Fruit fly (Drosophila melanogaster) whole organism: ENCODE data around the gene Alg1.

ENCODE experiments used
- CG8478 ChIP-seq: fragments of >200 bp; optimal IDR thresholded peaks from 2 replicates; lab custom pipeline; 2018; ENCODE audit warnings: inconsistent platforms
- Dll ChIP-seq: fragments of >200 bp; optimal IDR thresholded peaks from 2 replicates; lab custom pipeline; 2017
- EcR ChIP-seq, 2 experiments: fragments of >200 bp; optimal IDR thresholded peaks; 2 replicates each; lab custom pipeline; 2017; ENCODE audit warnings: missing biosample characterization in 2 of 2, missing genetic modification characterization in 2 of 2, missing genetic modification reagents in 2 of 2
- pan ChIP-seq: fragments of >200 bp; optimal IDR thresholded peaks from 2 replicates; lab custom pipeline; 2017
- psq ChIP-seq: fragments of >200 bp; optimal IDR thresholded peaks from 2 replicates; lab custom pipeline; 2017
- usp ChIP-seq: fragments of >200 bp; optimal IDR thresholded peaks from 2 replicates; lab custom pipeline; 2017; ENCODE audit warnings: missing biosample characterization, missing genetic modification characterization, mixed read lengths

The Alg1 gene

DNA sequence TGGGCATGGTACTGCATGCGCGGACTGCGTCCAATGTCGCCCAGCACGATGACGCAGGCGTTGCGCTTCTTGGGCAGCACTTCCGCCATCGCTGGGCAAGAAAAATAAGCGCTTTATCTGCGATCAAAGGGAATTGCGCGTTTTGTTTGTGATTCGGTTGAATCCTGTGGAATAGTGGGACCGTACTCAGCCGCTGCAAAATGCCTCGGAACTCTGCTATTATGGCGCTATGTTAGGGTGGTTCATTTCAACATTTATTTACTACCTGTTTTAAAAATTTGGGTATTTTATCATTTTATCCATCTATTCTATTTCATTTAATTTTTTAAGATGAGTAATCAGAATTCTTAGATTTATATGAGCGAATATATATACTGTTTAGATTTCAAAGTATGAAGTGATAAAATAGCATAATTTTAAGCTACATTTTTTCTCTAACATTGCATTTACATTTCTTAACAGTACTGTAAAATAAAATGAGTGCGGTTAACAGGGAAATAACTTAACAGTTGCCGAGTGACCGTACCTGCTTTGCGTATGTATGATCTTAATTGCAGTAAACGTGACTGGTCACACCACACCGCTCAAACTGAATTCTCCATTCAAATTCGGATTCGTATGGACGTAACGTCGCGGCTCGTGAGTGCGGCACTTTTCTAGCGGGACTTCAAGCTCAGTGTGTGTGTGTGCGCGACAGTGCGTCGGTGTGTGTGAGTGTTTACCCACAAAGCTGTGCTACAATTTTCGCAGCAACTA lies at the start of gene Alg1, which contains the start of gene tinc:
Alg1 (minus strand) TSS at position 184 of the 756 bp plus-strand sequence.
tinc (plus strand) TSS at position 591 of the 756 bp plus-strand sequence.
- TF ChIP-seq CG8478 (lab: Kevin White, UChicago) = no peak
- no peak for TF ChIP-seq Dll
- no peak for TF ChIP-seq EcR (GFP tag; optimal IDR thresholded peaks at IDR 0.05; lab: Kevin White, UChicago)
- no peak for TF ChIP-seq usp
- no peak for TF ChIP-seq pan (lab: Kevin White, UChicago)
- TF ChIP-seq psq (lab: Kevin White, UChicago) = no peak

- no peak for TF ChIP-seq EcR (GFP tag; optimal IDR thresholded peaks at IDR 0.05; lab: Kevin White, UChicago)
- no peak for TF ChIP-seq psq (lab: Kevin White, UChicago)
- no peak for TF ChIP-seq Dll
- TF ChIP-seq usp = no peak
- TF ChIP-seq pan (lab: Kevin White, UChicago) = no peak
- no peak for TF ChIP-seq CG8478 (lab: Kevin White, UChicago)
Observed at dm6 chr3R:17849178-17849577, 38.2 kb upstream of the Alg1 start.

- no peak for TF ChIP-seq psq (lab: Kevin White, UChicago)
- no peak for TF ChIP-seq EcR (GFP tag; optimal IDR thresholded peaks at IDR 0.05; lab: Kevin White, UChicago)
- TF ChIP-seq CG8478 (lab: Kevin White, UChicago) = no peak
- TF ChIP-seq pan (lab: Kevin White, UChicago) = no peak
- no peak for TF ChIP-seq usp
- TF ChIP-seq Dll = no peak
Observed at dm6 chr3R:17846966-17847365, 36.0 kb upstream of the Alg1 start.

DNA sequence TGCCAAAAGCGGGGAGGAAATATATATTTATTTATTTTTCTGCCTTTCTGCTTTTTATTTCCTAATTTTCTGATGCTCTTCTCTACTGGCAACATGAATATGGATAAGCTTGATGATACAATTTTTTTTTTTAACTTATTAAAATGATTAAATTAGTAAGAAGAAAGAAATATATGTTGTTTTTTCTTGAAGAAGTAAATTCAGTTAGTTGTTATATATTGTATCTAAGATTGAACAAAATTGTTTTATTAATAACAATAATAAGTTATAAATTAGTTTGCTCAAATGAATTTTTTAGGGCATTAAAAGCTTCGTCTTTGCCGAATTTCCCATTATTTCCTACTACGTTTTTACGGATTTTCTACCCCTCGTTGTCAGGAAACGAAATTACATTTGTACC lies 19.6 kb upstream of the Alg1 start:
- TF ChIP-seq psq (lab: Kevin White, UChicago) = no peak
- no peak for TF ChIP-seq usp
- TF ChIP-seq EcR (GFP tag; optimal IDR thresholded peaks at IDR 0.05; lab: Kevin White, UChicago) = no peak
- no peak for TF ChIP-seq Dll
- TF ChIP-seq CG8478 (lab: Kevin White, UChicago) = no peak
- TF ChIP-seq pan (lab: Kevin White, UChicago) = no peak

dm6 chr3R:17828653-17829052 lies 17.7 kb upstream of the Alg1 start:
- no peak for TF ChIP-seq psq (lab: Kevin White, UChicago)
- no peak for TF ChIP-seq usp

- TF ChIP-seq pan (lab: Kevin White, UChicago) = no peak
- TF ChIP-seq usp = no peak
- no peak for TF ChIP-seq Dll
- TF ChIP-seq EcR (GFP tag; optimal IDR thresholded peaks at IDR 0.05; lab: Kevin White, UChicago) = no peak
- TF ChIP-seq psq (lab: Kevin White, UChicago) = no peak
- no peak for TF ChIP-seq CG8478 (lab: Kevin White, UChicago)
Observed at dm6 chr3R:17827038-17827616, 16.2 kb upstream of the Alg1 start.

dm6 chr3R:17825806-17826583 lies 15.1 kb upstream of the Alg1 start:
- TF ChIP-seq usp (no peak), CG8478 (lab: Kevin White, UChicago) (no peak), psq (lab: Kevin White, UChicago) (no peak), Dll (no peak), EcR (GFP tag; optimal IDR thresholded peaks at IDR 0.05; lab: Kevin White, UChicago) (no peak), pan (lab: Kevin White, UChicago) (no peak)

DNA sequence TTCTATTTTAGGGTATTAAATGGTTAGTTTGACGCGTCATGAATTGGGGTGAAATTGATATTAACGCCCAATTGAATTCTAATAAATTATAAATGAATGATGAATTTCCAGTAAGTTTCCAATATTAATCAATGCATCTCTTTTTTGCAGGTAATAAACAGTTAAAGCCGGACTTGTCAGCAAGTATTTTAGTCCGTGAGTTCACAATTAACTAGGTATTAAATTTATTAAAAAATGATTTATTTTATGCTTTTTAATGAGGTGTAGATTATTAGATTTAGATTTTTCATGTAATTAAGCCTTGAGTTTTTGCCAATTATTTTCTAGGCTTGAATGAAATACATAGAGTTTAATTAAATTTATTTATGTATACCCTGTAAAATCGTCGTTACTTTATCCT lies 10.8 kb upstream of the Alg1 start:
- TF ChIP-seq psq (lab: Kevin White, UChicago) (no peak), Dll (no peak), CG8478 (lab: Kevin White, UChicago) (no peak), usp (no peak), EcR (GFP tag; optimal IDR thresholded peaks at IDR 0.05; lab: Kevin White, UChicago) (no peak), pan (lab: Kevin White, UChicago) (no peak)

DNA sequence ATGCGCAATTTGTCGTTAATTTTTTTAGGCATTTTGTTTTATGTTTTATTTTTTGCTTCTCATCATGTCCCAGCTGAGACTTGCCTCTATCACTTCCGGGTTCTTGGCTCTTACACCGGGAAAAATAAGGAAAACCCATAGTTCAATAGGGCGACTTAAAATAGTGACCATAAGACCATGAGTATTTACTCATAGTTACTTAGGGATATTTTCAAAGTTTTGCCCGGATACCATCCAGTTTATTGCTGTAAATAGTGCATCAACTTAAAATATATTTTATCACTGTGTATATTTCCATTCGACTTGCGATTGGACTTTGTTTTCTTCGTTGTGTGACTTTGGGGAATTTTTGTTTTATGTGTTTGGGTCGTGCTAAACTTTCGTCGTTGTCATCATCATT lies 7.9 kb upstream of the Alg1 start:
- no peak for TF ChIP-seq EcR (GFP tag; optimal IDR thresholded peaks at IDR 0.05; lab: Kevin White, UChicago)
- no peak for TF ChIP-seq pan (lab: Kevin White, UChicago)
- no peak for TF ChIP-seq Dll
- TF ChIP-seq CG8478 (lab: Kevin White, UChicago) = no peak
- TF ChIP-seq psq (lab: Kevin White, UChicago) = no peak

DNA sequence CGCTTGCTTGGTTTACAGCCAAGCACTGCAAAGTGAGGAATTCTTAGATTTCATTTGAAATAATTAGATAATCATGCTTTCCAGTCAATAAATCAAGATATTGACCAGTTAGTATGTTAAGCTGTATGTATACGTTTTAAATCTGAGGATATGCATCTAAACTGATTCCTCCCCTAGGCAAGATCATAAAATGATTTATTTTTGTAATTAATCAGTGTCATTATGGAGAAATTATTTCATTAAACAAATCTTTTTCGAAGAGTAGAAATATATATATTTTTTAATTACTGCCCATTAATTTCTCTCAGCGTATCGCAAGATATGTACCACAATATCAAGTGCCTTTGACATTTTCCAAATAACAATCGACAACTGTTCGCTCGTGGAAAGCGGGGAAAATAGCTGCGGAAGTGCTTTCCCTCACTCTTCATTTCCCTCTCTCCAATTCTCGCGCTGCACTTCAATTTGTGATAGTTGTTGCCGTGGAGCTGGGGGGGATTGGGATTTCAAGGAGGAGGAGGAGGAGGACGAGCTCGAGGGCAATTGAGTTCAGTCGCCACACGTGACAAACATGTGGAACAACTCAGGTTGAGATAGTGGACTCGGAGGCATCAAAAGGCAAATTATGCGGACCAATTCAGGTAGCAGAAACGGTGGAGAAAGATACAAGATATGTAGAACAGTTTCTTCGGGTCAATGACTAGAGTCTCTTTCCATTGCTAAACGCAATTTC lies 3.4 kb upstream of the Alg1 start:
- TF ChIP-seq EcR (GFP tag; optimal IDR thresholded peaks at IDR 0.05; lab: Kevin White, UChicago) (peak in 1 of 2 experiments; percentile 50), CG8478 (lab: Kevin White, UChicago) (no peak)

DNA sequence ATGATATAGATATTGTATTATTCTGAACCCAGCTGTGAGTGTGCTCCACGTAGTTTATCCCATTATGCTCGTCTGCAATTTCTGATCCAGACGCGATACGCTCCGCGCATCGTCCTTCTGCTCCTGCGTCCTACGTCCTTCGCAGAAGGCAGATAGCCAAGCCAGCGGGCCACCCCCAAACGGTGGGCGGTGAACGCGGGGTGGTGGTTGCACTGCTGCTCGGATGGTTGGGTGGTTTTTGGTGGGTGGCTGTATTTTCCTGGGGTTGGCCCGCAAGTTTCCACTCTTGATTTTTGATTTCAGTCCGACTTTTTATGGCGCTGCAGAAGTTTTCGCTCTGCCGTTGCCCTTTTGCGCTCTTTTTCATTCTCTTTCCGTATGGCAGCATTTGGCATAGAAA lies 1.5 kb upstream of the Alg1 start:
- no peak for TF ChIP-seq usp
- no peak for TF ChIP-seq Dll
- TF ChIP-seq pan (lab: Kevin White, UChicago) = no peak
- no peak for TF ChIP-seq EcR (GFP tag; optimal IDR thresholded peaks at IDR 0.05; lab: Kevin White, UChicago)
- TF ChIP-seq CG8478 (lab: Kevin White, UChicago) = no peak
- no peak for TF ChIP-seq psq (lab: Kevin White, UChicago)
